Worm (Caenorhabditis elegans): ENCODE results near the gene pas-7.

Gene pas-7

DNA sequence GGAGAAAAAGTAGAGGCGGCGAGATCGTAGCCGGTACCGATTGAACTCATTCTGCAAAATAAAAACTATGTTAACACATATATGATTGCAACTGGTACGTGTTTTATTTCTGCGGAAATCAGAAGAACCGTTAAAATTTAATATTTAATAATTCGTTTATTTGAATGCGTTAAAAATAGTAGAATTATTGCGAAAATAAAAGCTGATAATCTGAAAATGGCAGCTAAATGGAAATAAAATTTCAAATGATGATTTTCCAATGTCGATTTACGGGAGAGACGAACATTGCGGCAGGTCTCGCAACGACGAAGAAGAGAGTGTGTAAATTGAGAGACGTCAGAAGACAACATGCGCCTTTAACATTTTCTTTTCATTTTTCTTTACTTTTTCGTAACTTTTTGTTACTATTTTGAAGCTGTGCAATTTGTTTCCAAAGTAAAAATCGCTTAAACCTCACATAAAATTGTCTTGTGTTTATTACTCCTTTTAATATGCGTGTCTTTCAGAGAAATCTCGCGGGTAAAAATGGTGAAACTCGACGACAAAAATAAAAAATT, at the start of gene pas-7, which contains the start of gene puf-12:
TSS of gene pas-7 (minus strand) at position 51 of the 557 bp plus-strand sequence.
TSS of gene puf-12 (plus strand) at position 507 of the 557 bp plus-strand sequence.
- TF ChIP-seq nhr-19 (GFP tag; conservative IDR thresholded peaks at IDR 0.05), result no peak
- TF ChIP-seq ceh-82 (tag; optimal IDR thresholded peaks at IDR 0.05), result peak in 1 of 3 experiments; percentile 20
- no peak for TF ChIP-seq xbp-1 (tag; optimal IDR thresholded peaks at IDR 0.05)
- TF ChIP-seq nhr-71 (tag; optimal IDR thresholded peaks at IDR 0.05), result no peak
- peak; percentile 15 for TF ChIP-seq snpc-4 (tag; optimal IDR thresholded peaks at IDR 0.05)
- peak; percentile 37 for TF ChIP-seq lin-14 (GFP tag; optimal IDR thresholded peaks at IDR 0.05)
- TF ChIP-seq efl-1 (optimal IDR thresholded peaks at IDR 0.05), result peak; percentile 60 to 69
- TF ChIP-seq efl-1 (GFP tag; optimal IDR thresholded peaks at IDR 0.05 in 1 of 2), result peak; percentile 62 to 89
- TF ChIP-seq lin-15B (tag; optimal IDR thresholded peaks at IDR 0.05), result peak; percentile 17
- TF ChIP-seq isw-1 (GFP tag; IDR thresholded peaks at IDR 0.05), result peak; percentile 22
- peak in 1 of 2 experiments; percentile 80 for TF ChIP-seq lsy-2 (tag; optimal IDR thresholded peaks at IDR 0.05)
- peak; percentile 48 for TF ChIP-seq snu-23 (GFP tag; optimal IDR thresholded peaks at IDR 0.05)
- TF ChIP-seq lin-35 (GFP tag; optimal IDR thresholded peaks at IDR 0.05), result peak; percentile 55 to 74
- peak; percentile 14 for TF ChIP-seq hpl-2 (GFP tag; optimal IDR thresholded peaks at IDR 0.05)
- TF ChIP-seq dpl-1 (GFP tag; optimal IDR thresholded peaks at IDR 0.05), result peak; percentile 24 to 67 (median 41)
- TF ChIP-seq C16A3.4 (tag; optimal IDR thresholded peaks at IDR 0.05), result peak; percentile 48
- peak; percentile 99 for TF ChIP-seq skn-1 (tag; optimal IDR thresholded peaks at IDR 0.05)
- TF ChIP-seq tlp-1 (tag; optimal IDR thresholded peaks at IDR 0.05), result no peak
- TF ChIP-seq elt-3 (tag; optimal IDR thresholded peaks at IDR 0.05), result no peak
- no peak for TF ChIP-seq ces-1 (GFP tag; optimal IDR thresholded peaks at IDR 0.05)

DNA sequence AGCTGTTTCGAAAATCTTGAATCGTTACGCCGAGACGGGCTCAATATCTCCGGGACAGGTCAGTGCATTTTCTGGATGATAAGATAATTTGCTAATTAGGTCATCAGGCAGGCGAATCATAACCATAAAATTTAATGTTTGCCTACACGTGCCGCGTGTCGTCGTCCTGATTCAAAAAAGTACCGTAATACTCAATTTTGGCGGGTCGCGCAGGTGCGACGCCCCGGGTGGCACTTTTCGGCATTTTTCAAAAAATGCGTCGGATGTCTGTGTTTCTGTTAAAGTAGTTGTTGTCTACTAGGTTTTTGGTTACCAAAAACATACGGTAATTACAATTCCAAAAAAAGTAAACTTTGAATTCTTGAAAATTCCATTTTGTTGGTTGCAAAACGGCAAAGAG, 47.8 kb upstream of the pas-7 start:
- TF ChIP-seq vab-15 (tag; optimal IDR thresholded peaks at IDR 0.05) (peak; percentile 60), blmp-1 (tag; optimal IDR thresholded peaks at IDR 0.05) (no peak), unc-62 (GFP tag; optimal IDR thresholded peaks at IDR 0.05) (no peak), sox-4 (tag; optimal IDR thresholded peaks at IDR 0.05) (no peak), nhr-11 (tag; optimal IDR thresholded peaks at IDR 0.05) (no peak), nhr-77 (tag; optimal IDR thresholded peaks at IDR 0.05) (no peak), nhr-85 (tag) (peak; percentile 64), Y116A8C.19 (tag; optimal IDR thresholded peaks at IDR 0.05; ENCODE audit: borderline replicate concordance) (no peak), rnt-1 (tag; optimal IDR thresholded peaks at IDR 0.05) (no peak), tlp-1 (tag; optimal IDR thresholded peaks at IDR 0.05) (no peak), lin-13 (GFP tag; optimal IDR thresholded peaks at IDR 0.05) (no peak), lin-35 (GFP tag; optimal IDR thresholded peaks at IDR 0.05) (no peak), unc-86 (tag; optimal IDR thresholded peaks at IDR 0.05) (no peak), ztf-4 (tag; optimal IDR thresholded peaks at IDR 0.05) (no peak), nhr-20 (tag; optimal IDR thresholded peaks at IDR 0.05) (no peak), lsy-2 (tag; optimal IDR thresholded peaks at IDR 0.05) (peak in 1 of 2 experiments; percentile 47), efl-3 (GFP tag; optimal IDR thresholded peaks at IDR 0.05) (no peak), mab-9 (GFP tag; IDR thresholded peaks at IDR 0.05) (no peak), ces-1 (GFP tag; optimal IDR thresholded peaks at IDR 0.05) (no peak), hpl-2 (GFP tag; optimal IDR thresholded peaks at IDR 0.05) (no peak), unc-30 (tag; optimal IDR thresholded peaks at IDR 0.05) (no peak), xbp-1 (tag; optimal IDR thresholded peaks at IDR 0.05) (no peak), egl-13 (tag; optimal IDR thresholded peaks at IDR 0.05) (no peak), fkh-4 (tag; optimal IDR thresholded peaks at IDR 0.05; ENCODE audit: borderline replicate concordance) (no peak), dsc-1 (tag; optimal IDR thresholded peaks at IDR 0.05) (no peak), unc-130 (tag; optimal IDR thresholded peaks at IDR 0.05) (no peak), elt-2 (tag; optimal IDR thresholded peaks at IDR 0.05) (no peak), hlh-4 (tag; optimal IDR thresholded peaks at IDR 0.05) (no peak), snu-23 (GFP tag; optimal IDR thresholded peaks at IDR 0.05) (no peak), C34B4.2 (tag; optimal IDR thresholded peaks at IDR 0.05) (no peak), lin-39 (tag; optimal IDR thresholded peaks at IDR 0.05) (no peak), nhr-90 (tag; optimal IDR thresholded peaks at IDR 0.05; ENCODE audit: poor library complexity) (no peak), efl-1 (optimal IDR thresholded peaks at IDR 0.05) (no peak), efl-1 (GFP tag; optimal IDR thresholded peaks at IDR 0.05 in 1 of 2) (peak in 1 of 2 experiments; percentile 49), nhr-12 (tag; optimal IDR thresholded peaks at IDR 0.05) (no peak), ets-5 (GFP tag; IDR thresholded peaks at IDR 0.05) (no peak)
